Worm (Caenorhabditis elegans) whole organism, L3 larva: ENCODE data around the gene cyp-14A3.

Experiments
- R02D3.7 ChIP-seq: fragments of 150-350 bp; optimal IDR thresholded peaks from 2 replicates; lab custom pipeline; 2014; ENCODE audit warnings: missing biosample characterization, missing genetic modification characterization
- ZK546.5 ChIP-seq: sonication (generic microtip); optimal IDR thresholded peaks from 2 replicates; lab custom pipeline; 2017; ENCODE audit warnings: missing biosample characterization, missing genetic modification characterization
- aly-2 ChIP-seq: fragments of 150-350 bp; optimal IDR thresholded peaks from 2 replicates; lab custom pipeline; 2014; ENCODE audit warnings: missing biosample characterization, missing genetic modification characterization
- ama-1 ChIP-seq: fragments of 150-350 bp; optimal IDR thresholded peaks from 2 replicates; lab custom pipeline; 2018
- ceh-16 ChIP-seq: sonication (generic microtip); optimal IDR thresholded peaks from 2 replicates; lab custom pipeline; 2017; ENCODE audit warnings: missing biosample characterization, missing genetic modification characterization
- ceh-28 ChIP-seq: fragments of 150-350 bp; optimal IDR thresholded peaks from 2 replicates; lab custom pipeline; 2014; ENCODE audit warnings: missing biosample characterization, missing genetic modification reagents, missing genetic modification characterization
- ceh-82 ChIP-seq: fragments of 150-350 bp; optimal IDR thresholded peaks from 2 replicates; lab custom pipeline; 2014; ENCODE audit warnings: missing biosample characterization, missing genetic modification characterization
- ceh-9 ChIP-seq: sonication (generic microtip); optimal IDR thresholded peaks from 2 replicates; lab custom pipeline; 2018; ENCODE audit warnings: missing biosample characterization, missing genetic modification characterization
- daf-12 ChIP-seq: fragments of 150-350 bp; optimal IDR thresholded peaks from 2 replicates; lab custom pipeline; 2014; ENCODE audit warnings: missing biosample characterization, missing genetic modification reagents, missing genetic modification characterization
- egl-27 ChIP-seq: sonication (generic microtip); optimal IDR thresholded peaks from 4 replicates; lab custom pipeline; 2017; ENCODE audit warnings: missing biosample characterization, missing genetic modification reagents, missing genetic modification characterization
- egl-5 ChIP-seq: fragments of 150-350 bp; optimal IDR thresholded peaks from 2 replicates; lab custom pipeline; 2017; ENCODE audit warnings: missing biosample characterization, missing genetic modification reagents, missing genetic modification characterization, inconsistent platforms
- elt-1 ChIP-seq: fragments of 150-350 bp; optimal IDR thresholded peaks from 2 replicates; lab custom pipeline; 2014; ENCODE audit warnings: missing biosample characterization, missing genetic modification characterization
- elt-2 ChIP-seq: sonication (generic microtip); optimal IDR thresholded peaks from 2 replicates; lab custom pipeline; 2016; ENCODE audit warnings: missing genetic modification reagents, mild to moderate bottlenecking, missing genetic modification characterization, missing compliant biosample characterization
- elt-3 ChIP-seq, 3 experiments: fragments of 150-350 bp in 1 of 3; sonication (generic microtip) in 2 of 3; optimal IDR thresholded peaks; 2 replicates in 2 of 3; 4 replicates in 1 of 3; lab custom pipeline; 2014 to 2017; ENCODE audit warnings: missing biosample characterization in 3 of 3, missing genetic modification characterization in 3 of 3
- eor-1 ChIP-seq, 2 experiments: fragments of 150-350 bp; optimal IDR thresholded peaks; 2 replicates each; lab custom pipeline; 2014 to 2018; ENCODE audit warnings: missing biosample characterization in 2 of 2, missing genetic modification characterization in 2 of 2
- fkh-10 ChIP-seq: sonication (generic microtip); optimal IDR thresholded peaks from 2 replicates; lab custom pipeline; 2017; ENCODE audit warnings: missing biosample characterization, missing genetic modification reagents, missing genetic modification characterization
- fkh-2 ChIP-seq: fragments of 150-350 bp; optimal IDR thresholded peaks from 2 replicates; lab custom pipeline; 2014; ENCODE audit warnings: missing biosample characterization, missing genetic modification reagents, missing genetic modification characterization
- fos-1 ChIP-seq: fragments of 150-350 bp; optimal IDR thresholded peaks from 2 replicates; lab custom pipeline; 2014; ENCODE audit warnings: missing biosample characterization, missing genetic modification characterization
- hmg-11 ChIP-seq: sonication (generic microtip); optimal IDR thresholded peaks from 2 replicates; lab custom pipeline; 2016; ENCODE audit warnings: missing genetic modification characterization, missing compliant biosample characterization
- jun-1 ChIP-seq: fragments of 150-350 bp; optimal IDR thresholded peaks from 2 replicates; lab custom pipeline; 2014; ENCODE audit warnings: missing biosample characterization, missing genetic modification reagents, missing genetic modification characterization
- lin-15B ChIP-seq: fragments of 150-350 bp; optimal IDR thresholded peaks from 2 replicates; lab custom pipeline; 2014; ENCODE audit warnings: missing biosample characterization, missing genetic modification characterization
- lin-39 ChIP-seq: fragments of 150-350 bp; optimal IDR thresholded peaks from 2 replicates; lab custom pipeline; 2018; ENCODE audit warnings: missing biosample characterization, missing genetic modification reagents, missing genetic modification characterization
- lsy-12 ChIP-seq: sonication (generic microtip); optimal IDR thresholded peaks from 2 replicates; lab custom pipeline; 2016; ENCODE audit warnings: mild to moderate bottlenecking, missing genetic modification characterization, missing compliant biosample characterization
- mdl-1 ChIP-seq: fragments of 150-350 bp; optimal IDR thresholded peaks from 2 replicates; lab custom pipeline; 2014; ENCODE audit warnings: missing biosample characterization, missing genetic modification characterization
- mml-1 ChIP-seq: fragments of 150-350 bp; sonication (generic microtip); optimal IDR thresholded peaks from 3 replicates; lab custom pipeline; 2014; ENCODE audit warnings: missing biosample characterization, missing genetic modification characterization
- nfya-1 ChIP-seq: sonication (generic microtip); optimal IDR thresholded peaks from 2 replicates; lab custom pipeline; 2017; ENCODE audit warnings: missing genetic modification characterization, mild to moderate bottlenecking, missing compliant biosample characterization, antibody characterized with exemption, moderate library complexity; ENCODE audit not compliant: insufficient read depth
- nhr-11 ChIP-seq: fragments of 150-350 bp; optimal IDR thresholded peaks from 2 replicates; lab custom pipeline; 2014; ENCODE audit warnings: missing biosample characterization, missing genetic modification characterization
- nhr-12 ChIP-seq: fragments of 150-350 bp; optimal IDR thresholded peaks from 2 replicates; lab custom pipeline; 2014; ENCODE audit warnings: missing biosample characterization, missing genetic modification characterization
- nhr-23 ChIP-seq: fragments of 150-350 bp; optimal IDR thresholded peaks from 2 replicates; lab custom pipeline; 2014; ENCODE audit warnings: missing biosample characterization, missing genetic modification reagents, missing genetic modification characterization
- nhr-237 ChIP-seq: fragments of 150-350 bp; optimal IDR thresholded peaks from 2 replicates; lab custom pipeline; 2014; ENCODE audit warnings: missing biosample characterization, missing genetic modification characterization
- nhr-25 ChIP-seq: sonication (generic microtip); optimal IDR thresholded peaks from 2 replicates; lab custom pipeline; 2017; ENCODE audit warnings: missing biosample characterization, missing genetic modification characterization
- nhr-28 ChIP-seq: fragments of 150-350 bp; optimal IDR thresholded peaks from 2 replicates; lab custom pipeline; 2014; ENCODE audit warnings: missing biosample characterization, missing genetic modification characterization
- nhr-43 ChIP-seq: sonication (generic microtip); optimal IDR thresholded peaks from 2 replicates; lab custom pipeline; 2016; ENCODE audit warnings: mild to moderate bottlenecking, missing genetic modification characterization, missing compliant biosample characterization; ENCODE audit not compliant: poor library complexity, severe bottlenecking
- nhr-67 ChIP-seq: fragments of 150-350 bp; optimal IDR thresholded peaks from 2 replicates; lab custom pipeline; 2014; ENCODE audit warnings: missing biosample characterization, missing genetic modification characterization
- nhr-76 ChIP-seq: fragments of 150-350 bp; sonication (generic microtip); optimal IDR thresholded peaks from 5 replicates; lab custom pipeline; 2014; ENCODE audit warnings: missing biosample characterization, missing genetic modification characterization
- nhr-77 ChIP-seq: fragments of 150-350 bp; optimal IDR thresholded peaks from 2 replicates; lab custom pipeline; 2014; ENCODE audit warnings: missing biosample characterization, missing genetic modification characterization
- pha-4 ChIP-seq: fragments of 150-350 bp; optimal IDR thresholded peaks from 2 replicates; lab custom pipeline; 2014; ENCODE audit warnings: missing biosample characterization, missing genetic modification reagents, missing genetic modification characterization
- pqm-1 ChIP-seq: fragments of 150-350 bp; optimal IDR thresholded peaks from 2 replicates; lab custom pipeline; 2017; ENCODE audit warnings: missing biosample characterization, missing genetic modification characterization, inconsistent platforms
- sea-2 ChIP-seq: fragments of 150-350 bp; sonication (generic microtip); optimal IDR thresholded peaks from 4 replicates; lab custom pipeline; 2014; ENCODE audit warnings: missing biosample characterization, missing genetic modification reagents, missing genetic modification characterization
- skn-1 ChIP-seq: fragments of 150-350 bp; optimal IDR thresholded peaks from 2 replicates; lab custom pipeline; 2014; ENCODE audit warnings: missing biosample characterization, missing genetic modification characterization
- snpc-4 ChIP-seq: fragments of 150-350 bp; optimal IDR thresholded peaks from 2 replicates; lab custom pipeline; 2014; ENCODE audit warnings: missing biosample characterization, missing genetic modification characterization
- tbx-2 ChIP-seq: sonication (generic microtip); optimal IDR thresholded peaks from 2 replicates; lab custom pipeline; 2016; ENCODE audit warnings: mild to moderate bottlenecking, missing genetic modification characterization, missing compliant biosample characterization
- unc-39 ChIP-seq: sonication (generic microtip); optimal IDR thresholded peaks from 4 replicates; lab custom pipeline; 2017; ENCODE audit warnings: missing biosample characterization, missing genetic modification characterization
- unc-62 ChIP-seq: fragments of 150-350 bp; sonication (generic microtip); optimal IDR thresholded peaks from 4 replicates; lab custom pipeline; 2014; ENCODE audit warnings: missing biosample characterization, missing genetic modification reagents, missing genetic modification characterization
- zag-1 ChIP-seq: fragments of 150-350 bp; optimal IDR thresholded peaks from 2 replicates; lab custom pipeline; 2014; ENCODE audit warnings: missing biosample characterization, missing genetic modification characterization
- ztf-11 ChIP-seq: fragments of 150-350 bp; optimal IDR thresholded peaks from 2 replicates; lab custom pipeline; 2014; ENCODE audit warnings: missing biosample characterization, missing genetic modification characterization
- ztf-4 ChIP-seq: fragments of 150-350 bp; optimal IDR thresholded peaks from 2 replicates; lab custom pipeline; 2014; ENCODE audit warnings: missing biosample characterization, missing genetic modification characterization

cyp-14A3 gene

DNA sequence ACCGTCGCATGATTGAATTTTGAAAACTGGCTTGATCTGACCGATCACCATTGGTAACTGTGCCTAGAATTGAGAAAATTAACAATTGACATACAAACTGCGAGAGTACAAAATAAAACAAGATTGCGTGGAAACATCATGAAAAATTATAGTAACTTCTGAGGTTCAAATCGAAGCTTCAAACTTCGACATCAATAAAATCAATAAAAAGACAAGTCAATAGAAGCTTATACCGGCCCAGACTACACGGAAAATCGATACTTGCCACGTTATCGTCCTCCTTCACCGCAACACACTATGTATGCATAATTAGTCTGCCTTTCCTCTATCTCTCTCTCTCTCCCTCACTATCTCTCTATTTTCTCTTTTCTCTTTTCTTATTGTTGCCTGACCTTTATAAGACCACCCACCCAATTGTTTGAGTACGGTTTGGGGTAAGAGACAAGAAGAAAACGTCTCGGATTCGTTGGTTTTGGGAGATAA is 47.3 kb downstream of the cyp-14A3 start, which contains the start of gene skr-21:
Gene skr-21, minus strand, starts transcription at position 51 of the 483 bp plus-strand sequence.
- TF ChIP-seq nhr-25 (tag; lab: Kevin White, UChicago) (peak; percentile 11), elt-2 (peak; percentile 1), ceh-28 (peak; percentile 64), nhr-67 (tag; lab: Kevin White, UChicago) (no peak)
- TF ChIP-seq, all 47 proteins: peak for 3

DNA sequence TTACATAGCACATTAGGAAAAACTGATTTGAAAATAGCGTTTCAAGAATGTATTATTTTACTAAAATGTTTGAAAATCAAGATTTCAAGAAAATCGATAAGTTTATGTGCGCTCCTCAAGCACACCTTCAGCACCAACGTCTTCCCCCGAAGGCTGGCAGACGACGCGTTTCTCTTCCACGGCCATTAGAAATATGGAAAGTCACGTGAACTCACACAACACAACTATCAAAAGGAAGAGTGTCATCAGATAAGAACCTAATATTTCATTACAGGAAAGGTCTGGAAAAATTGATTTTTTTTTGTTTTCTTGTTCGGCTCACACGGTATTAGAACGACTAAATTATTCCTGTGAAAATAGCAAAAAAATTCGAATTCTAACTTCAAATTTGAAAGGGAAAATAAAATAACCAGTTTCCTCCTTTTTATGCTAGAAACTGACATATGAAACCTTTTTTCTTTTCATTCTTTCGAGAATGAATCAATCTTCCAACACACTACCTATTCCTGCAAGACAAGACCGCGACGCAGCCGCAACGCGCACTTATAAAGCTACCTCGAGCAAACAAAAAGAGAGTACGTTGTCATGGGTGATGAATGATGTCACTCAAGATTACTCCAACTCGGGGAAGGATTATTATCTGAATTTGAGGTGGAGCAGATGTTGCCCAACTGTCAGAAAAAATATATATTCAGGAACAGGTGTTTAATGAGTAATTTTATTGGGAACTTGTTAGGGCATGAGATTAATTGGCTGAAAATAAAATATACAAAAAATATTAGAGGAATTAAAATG is 48.7 kb downstream of the cyp-14A3 start:
- TF ChIP-seq zag-1 (tag; lab: Kevin White, UChicago) (no peak), egl-5 (tag; lab: Kevin White, UChicago) (no peak), nhr-23 (tag; lab: Kevin White, UChicago) (no peak), jun-1 (tag; lab: Kevin White, UChicago) (peak; percentile 7), elt-3 (tag; optimal IDR thresholded peaks at IDR 0.05; lab: Kevin White, UChicago) (no peak), fos-1 (tag; lab: Kevin White, UChicago) (no peak), ztf-4 (no peak), nhr-11 (tag; lab: Kevin White, UChicago) (no peak), sea-2 (GFP tag; lab: Kevin White, UChicago) (no peak), daf-12 (no peak), unc-39 (tag; lab: Kevin White, UChicago) (no peak), fkh-10 (no peak), ztf-11 (tag; lab: Kevin White, UChicago) (no peak), nhr-28 (tag; lab: Kevin White, UChicago) (no peak), unc-62 (no peak), snpc-4 (tag; lab: Kevin White, UChicago) (peak; percentile 8), nhr-43 (tag; lab: Kevin White, UChicago) (no peak), skn-1 (tag; lab: Kevin White, UChicago) (no peak), pqm-1 (tag; lab: Kevin White, UChicago) (peak; percentile 22), ceh-28 (peak; percentile 3), R02D3.7 (tag; lab: Kevin White, UChicago) (no peak), lin-15B (tag; lab: Kevin White, UChicago) (no peak), ama-1 (lab: Kevin White, UChicago) (no peak), hmg-11 (tag; lab: Kevin White, UChicago) (peak; percentile 32), eor-1 (tag; optimal IDR thresholded peaks at IDR 0.05; lab: Kevin White, UChicago) (no peak), ZK546.5 (tag; lab: Kevin White, UChicago) (no peak), pha-4 (peak; percentile 41), nhr-77 (tag; lab: Kevin White, UChicago) (no peak), nhr-67 (tag; lab: Kevin White, UChicago) (no peak), nhr-25 (tag; lab: Kevin White, UChicago) (no peak), ceh-9 (tag; lab: Kevin White, UChicago) (no peak), nhr-76 (tag; lab: Kevin White, UChicago) (no peak), mml-1 (no peak), nhr-237 (no peak), mdl-1 (tag; lab: Kevin White, UChicago) (no peak), ceh-82 (tag; lab: Kevin White, UChicago) (no peak), ceh-16 (tag; lab: Kevin White, UChicago) (no peak), lsy-12 (tag; lab: Kevin White, UChicago) (no peak), aly-2 (no peak), nhr-12 (no peak), egl-27 (tag; lab: Kevin White, UChicago) (no peak), nfya-1 (tag; lab: Kevin White, UChicago) (peak; percentile 37), lin-39 (tag; lab: Kevin White, UChicago) (peak; percentile 39), elt-1 (tag; lab: Kevin White, UChicago) (no peak), fkh-2 (tag; lab: Kevin White, UChicago) (no peak), elt-2 (peak; percentile 73), tbx-2 (tag; lab: Kevin White, UChicago) (no peak)
- TF ChIP-seq, all 47 proteins: peak for 9
